Worm (Caenorhabditis elegans) whole organism, L2 larva: ENCODE results near the gene rsp-4.

Experiments used
- F13H6.1 ChIP-seq: sonication (generic microtip); optimal IDR thresholded peaks from 2 replicates; lab custom pipeline; 2016; ENCODE audit warnings: missing genetic modification characterization, missing compliant biosample characterization
- R02D3.7 ChIP-seq: fragments of 150-350 bp; optimal IDR thresholded peaks from 2 replicates; lab custom pipeline; 2014; ENCODE audit warnings: missing biosample characterization, missing genetic modification characterization
- aly-2 ChIP-seq: fragments of 150-350 bp; optimal IDR thresholded peaks from 2 replicates; lab custom pipeline; 2014; ENCODE audit warnings: missing biosample characterization, missing genetic modification characterization
- ama-1 ChIP-seq: fragments of 150-350 bp; optimal IDR thresholded peaks from 2 replicates; lab custom pipeline; 2018; ENCODE audit warnings: inconsistent platforms
- blmp-1 ChIP-seq: sonication (generic microtip); optimal IDR thresholded peaks from 2 replicates; lab custom pipeline; 2017; ENCODE audit warnings: missing genetic modification characterization, mild to moderate bottlenecking, missing compliant biosample characterization, antibody characterized with exemption, moderate library complexity; ENCODE audit not compliant: insufficient read depth
- ceh-16 ChIP-seq: fragments of 150-350 bp; optimal IDR thresholded peaks from 2 replicates; lab custom pipeline; 2014; ENCODE audit warnings: missing biosample characterization, missing genetic modification characterization
- ceh-82 ChIP-seq: fragments of 150-350 bp; optimal IDR thresholded peaks from 2 replicates; lab custom pipeline; 2014; ENCODE audit warnings: missing biosample characterization, missing genetic modification characterization
- crh-2 ChIP-seq: sonication (generic microtip); optimal IDR thresholded peaks from 2 replicates; lab custom pipeline; 2017; ENCODE audit warnings: missing biosample characterization, missing genetic modification characterization
- dmd-4 ChIP-seq: sonication (generic microtip); optimal IDR thresholded peaks from 2 replicates; lab custom pipeline; 2017; ENCODE audit warnings: missing biosample characterization, missing genetic modification characterization
- egl-27 ChIP-seq: sonication (generic microtip); optimal IDR thresholded peaks from 3 replicates; lab custom pipeline; 2017; ENCODE audit warnings: missing biosample characterization, missing genetic modification reagents, missing genetic modification characterization
- elt-1 ChIP-seq: fragments of 150-350 bp; optimal IDR thresholded peaks from 2 replicates; lab custom pipeline; 2014; ENCODE audit warnings: missing biosample characterization, missing genetic modification characterization
- elt-3 ChIP-seq: sonication (generic microtip); optimal IDR thresholded peaks from 2 replicates; lab custom pipeline; 2017; ENCODE audit warnings: missing biosample characterization, missing genetic modification characterization
- gmeb-1 ChIP-seq: fragments of 150-350 bp; optimal IDR thresholded peaks from 2 replicates; lab custom pipeline; 2014; ENCODE audit warnings: missing biosample characterization, missing genetic modification characterization
- lin-11 ChIP-seq: fragments of 150-350 bp; sonication (generic microtip); optimal IDR thresholded peaks from 2 replicates; lab custom pipeline; 2014; ENCODE audit warnings: missing biosample characterization, missing genetic modification characterization, inconsistent platforms, mixed read lengths
- lin-13 ChIP-seq: fragments of 150-350 bp; optimal IDR thresholded peaks from 2 replicates; lab custom pipeline; 2014; ENCODE audit warnings: missing biosample characterization, missing genetic modification reagents, missing genetic modification characterization
- lin-39 ChIP-seq: fragments of 150-350 bp; optimal IDR thresholded peaks from 2 replicates; lab custom pipeline; 2014; ENCODE audit warnings: missing biosample characterization, missing genetic modification reagents, missing genetic modification characterization
- lsy-2 ChIP-seq, 2 experiments: fragments of 150-350 bp in 1 of 2; sonication (generic microtip) in 1 of 2; optimal IDR thresholded peaks; 2 replicates each; lab custom pipeline; 2014 to 2017; ENCODE audit warnings: missing biosample characterization in 2 of 2, missing genetic modification characterization in 2 of 2
- mab-5 ChIP-seq: fragments of 150-350 bp; optimal IDR thresholded peaks from 2 replicates; lab custom pipeline; 2014; ENCODE audit warnings: missing biosample characterization, missing genetic modification characterization
- mbf-1 ChIP-seq: sonication (generic microtip); optimal IDR thresholded peaks from 2 replicates; lab custom pipeline; 2017; ENCODE audit warnings: missing biosample characterization, missing genetic modification characterization
- mdl-1 ChIP-seq, 2 experiments: fragments of 150-350 bp in 1 of 2; sonication (generic microtip) in 1 of 2; optimal IDR thresholded peaks; 2 replicates each; lab custom pipeline; 2017; ENCODE audit warnings: missing biosample characterization in 2 of 2, missing genetic modification characterization in 2 of 2
- nhr-10 ChIP-seq: sonication (generic microtip); optimal IDR thresholded peaks from 2 replicates; lab custom pipeline; 2017; ENCODE audit warnings: missing biosample characterization, missing genetic modification characterization
- nhr-11 ChIP-seq: fragments of 150-350 bp; optimal IDR thresholded peaks from 2 replicates; lab custom pipeline; 2014; ENCODE audit warnings: missing biosample characterization, missing genetic modification characterization
- nhr-12 ChIP-seq: fragments of 150-350 bp; optimal IDR thresholded peaks from 2 replicates; lab custom pipeline; 2014; ENCODE audit warnings: missing biosample characterization, missing genetic modification characterization
- nhr-129 ChIP-seq: fragments of 150-350 bp; optimal IDR thresholded peaks from 2 replicates; lab custom pipeline; 2014; ENCODE audit warnings: missing biosample characterization, missing genetic modification characterization
- nhr-25 ChIP-seq: fragments of 150-350 bp; sonication (generic microtip); optimal IDR thresholded peaks from 3 replicates; lab custom pipeline; 2014; ENCODE audit warnings: missing biosample characterization, missing genetic modification characterization
- nhr-6 ChIP-seq: fragments of 150-350 bp; optimal IDR thresholded peaks from 2 replicates; lab custom pipeline; 2014; ENCODE audit warnings: missing biosample characterization, missing genetic modification characterization
- nhr-77 ChIP-seq: fragments of 150-350 bp; optimal IDR thresholded peaks from 2 replicates; lab custom pipeline; 2014; ENCODE audit warnings: missing biosample characterization, missing genetic modification characterization
- peb-1 ChIP-seq: fragments of 150-350 bp; optimal IDR thresholded peaks from 2 replicates; lab custom pipeline; 2014; ENCODE audit warnings: missing biosample characterization, missing genetic modification characterization
- sem-4 ChIP-seq: fragments of 150-350 bp; optimal IDR thresholded peaks from 2 replicates; lab custom pipeline; 2014; ENCODE audit warnings: missing biosample characterization, missing genetic modification reagents, missing genetic modification characterization
- skn-1 ChIP-seq: sonication (generic microtip); optimal IDR thresholded peaks from 2 replicates; lab custom pipeline; 2017; ENCODE audit warnings: missing biosample characterization, missing genetic modification characterization
- sma-3 ChIP-seq: sonication (generic microtip); optimal IDR thresholded peaks from 2 replicates; lab custom pipeline; 2016; ENCODE audit warnings: missing genetic modification reagents, missing genetic modification characterization, missing compliant biosample characterization
- unc-39 ChIP-seq: fragments of 150-350 bp; optimal IDR thresholded peaks from 2 replicates; lab custom pipeline; 2014; ENCODE audit warnings: missing biosample characterization, missing genetic modification characterization
- unc-55 ChIP-seq: fragments of 150-350 bp; sonication (generic microtip); optimal IDR thresholded peaks from 3 replicates; lab custom pipeline; 2014; ENCODE audit warnings: missing biosample characterization, missing genetic modification reagents, missing genetic modification characterization
- unc-62 ChIP-seq: fragments of 150-350 bp; optimal IDR thresholded peaks from 2 replicates; lab custom pipeline; 2014; ENCODE audit warnings: missing biosample characterization, missing genetic modification reagents, missing genetic modification characterization
- zag-1 ChIP-seq: fragments of 150-350 bp; optimal IDR thresholded peaks from 2 replicates; lab custom pipeline; 2014; ENCODE audit warnings: missing biosample characterization, missing genetic modification characterization
- ztf-1 ChIP-seq: fragments of 200-800 bp; sonication (Bioruptor generic); conservative IDR thresholded peaks from 2 replicates; pipeline ENCODE4 v1.3.6; 2022; ENCODE audit warnings: missing genetic modification characterization, missing compliant biosample characterization
- ztf-11 ChIP-seq: sonication (generic microtip); optimal IDR thresholded peaks from 2 replicates; lab custom pipeline; 2017; ENCODE audit warnings: missing biosample characterization, missing genetic modification characterization
- ztf-4 ChIP-seq: fragments of 150-350 bp; optimal IDR thresholded peaks from 2 replicates; lab custom pipeline; 2014; ENCODE audit warnings: missing biosample characterization, missing genetic modification characterization

Gene rsp-4

DNA sequence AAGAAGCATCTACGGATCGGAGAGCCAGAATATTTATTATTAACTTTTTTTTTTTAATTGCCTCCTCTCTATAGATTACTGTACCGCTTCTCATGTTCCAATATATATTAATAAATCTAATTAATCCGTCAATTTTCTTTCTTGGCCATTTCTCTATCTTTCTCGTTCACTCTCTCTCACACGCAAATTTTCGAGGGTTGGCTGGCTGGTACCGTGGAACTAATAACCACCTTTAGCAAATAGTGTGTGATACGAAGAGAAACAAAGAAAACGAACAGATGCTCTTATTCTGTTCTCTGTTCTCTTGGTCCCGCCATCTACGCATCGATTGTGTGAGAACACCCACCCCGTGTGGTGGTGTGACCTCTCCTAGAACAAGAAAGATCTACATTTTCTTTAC lies 29.7 kb upstream of the rsp-4 start:
- TF ChIP-seq crh-2 (tag; lab: Kevin White, UChicago) (no peak), elt-3 (no peak), elt-1 (tag; lab: Kevin White, UChicago) (no peak), nhr-6 (tag; lab: Kevin White, UChicago) (no peak)

- TF ChIP-seq peb-1 (tag; lab: Kevin White, UChicago) (no peak), dmd-4 (tag; lab: Kevin White, UChicago) (no peak), ztf-4 (tag; lab: Kevin White, UChicago) (no peak), blmp-1 (tag; lab: Kevin White, UChicago) (no peak), unc-62 (GFP tag; lab: Kevin White, UChicago) (no peak), nhr-77 (no peak), ceh-82 (tag; lab: Kevin White, UChicago) (no peak), R02D3.7 (tag; lab: Kevin White, UChicago) (no peak), elt-3 (no peak), ztf-11 (tag; lab: Kevin White, UChicago) (no peak), ama-1 (no peak), lin-11 (tag; lab: Kevin White, UChicago) (no peak), mab-5 (tag; lab: Kevin White, UChicago) (no peak), ceh-16 (tag; lab: Kevin White, UChicago) (no peak), sem-4 (tag; lab: Kevin White, UChicago) (no peak), ztf-1 (GFP tag; lab: Robert Waterston, UW) (no peak), nhr-25 (no peak), aly-2 (tag; lab: Kevin White, UChicago) (no peak), nhr-129 (tag; lab: Kevin White, UChicago) (no peak), lin-13 (GFP tag; lab: Kevin White, UChicago) (no peak)
- TF ChIP-seq, all 48 proteins: peak for 0
Observed at ce11 chrII:5417905-5418304, 29.3 kb upstream of the rsp-4 start.

- TF ChIP-seq nhr-6 (tag; lab: Kevin White, UChicago) (no peak), lin-39 (tag; lab: Kevin White, UChicago) (no peak), aly-2 (tag; lab: Kevin White, UChicago) (no peak), elt-3 (no peak), peb-1 (tag; lab: Kevin White, UChicago) (no peak), zag-1 (tag; lab: Kevin White, UChicago) (no peak), ztf-11 (tag; lab: Kevin White, UChicago) (no peak), skn-1 (tag; lab: Kevin White, UChicago) (no peak), sma-3 (no peak), lsy-2 (tag; optimal IDR thresholded peaks at IDR 0.05; lab: Kevin White, UChicago) (no peak), nhr-77 (no peak), nhr-11 (tag; lab: Kevin White, UChicago) (no peak), unc-62 (GFP tag; lab: Kevin White, UChicago) (no peak), egl-27 (tag; lab: Kevin White, UChicago) (no peak)
- TF ChIP-seq, all 48 proteins: peak for 0
Observed at ce11 chrII:5416204-5416764, 27.6 kb upstream of the rsp-4 start, which contains the start of gene EEED8.2. EEED8.2 (plus strand) TSS chrII:5416714.

DNA sequence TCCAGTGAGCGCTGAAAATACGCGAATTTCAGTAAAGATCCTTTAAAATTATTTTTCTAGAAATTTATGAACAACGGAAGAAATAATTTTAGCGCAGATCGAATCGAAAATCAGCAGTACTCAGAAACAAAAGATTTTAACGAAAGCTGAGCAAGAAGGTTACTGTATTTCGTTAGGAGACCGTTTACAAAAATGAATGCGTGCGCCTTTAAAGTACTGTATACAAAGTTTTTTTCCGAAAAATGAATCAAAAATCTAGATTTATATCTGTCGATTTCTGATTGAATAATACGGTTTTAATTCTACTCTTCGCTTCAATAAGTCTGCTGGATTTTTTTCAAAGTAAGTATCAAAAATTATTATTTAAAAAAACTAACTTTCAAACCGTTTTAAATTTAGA lies 25.4 kb upstream of the rsp-4 start, which contains the start of the genes EEED8.14 and EEED8.3:
Gene EEED8.14, minus strand, starts transcription at position 13 of the 400 bp plus-strand sequence.
Gene EEED8.3, plus strand, starts transcription at position 237 of the 400 bp plus-strand sequence.
- TF ChIP-seq dmd-4 (tag; lab: Kevin White, UChicago), result no peak
- no peak for TF ChIP-seq aly-2 (tag; lab: Kevin White, UChicago)
- TF ChIP-seq unc-62 (GFP tag; lab: Kevin White, UChicago), result no peak
- TF ChIP-seq nhr-10, result no peak
- TF ChIP-seq unc-55 (GFP tag; lab: Kevin White, UChicago), result no peak
- TF ChIP-seq gmeb-1 (tag; lab: Kevin White, UChicago), result no peak
- no peak for TF ChIP-seq R02D3.7 (tag; lab: Kevin White, UChicago)
- TF ChIP-seq nhr-12, result no peak
- no peak for TF ChIP-seq lin-11 (tag; lab: Kevin White, UChicago)
- no peak for TF ChIP-seq blmp-1 (tag; lab: Kevin White, UChicago)
- no peak for TF ChIP-seq lin-13 (GFP tag; lab: Kevin White, UChicago)
- no peak for TF ChIP-seq F13H6.1 (tag; lab: Kevin White, UChicago)
- TF ChIP-seq egl-27 (tag; lab: Kevin White, UChicago), result no peak
- TF ChIP-seq skn-1 (tag; lab: Kevin White, UChicago), result no peak
- TF ChIP-seq lsy-2 (tag; optimal IDR thresholded peaks at IDR 0.05; lab: Kevin White, UChicago), result no peak
- TF ChIP-seq unc-39 (tag; lab: Kevin White, UChicago), result no peak
- no peak for TF ChIP-seq mdl-1 (tag; optimal IDR thresholded peaks at IDR 0.05; lab: Kevin White, UChicago)
- no peak for TF ChIP-seq nhr-25
- no peak for TF ChIP-seq peb-1 (tag; lab: Kevin White, UChicago)
- TF ChIP-seq mbf-1 (tag; lab: Kevin White, UChicago), result no peak
- TF ChIP-seq, all 48 proteins: peak for 0
